Worm (Caenorhabditis elegans) whole organism, mixed stage, embryonic: Measurements from ENCODE around the gene act-5.

Experiments used
- hlh-1 ChIP-seq: fragments of 150-350 bp; optimal IDR thresholded peaks from 2 replicates; lab custom pipeline; 2014; ENCODE audit warnings: missing biosample characterization, missing genetic modification reagents, missing genetic modification characterization
- nhr-237 ChIP-seq: fragments of 150-350 bp; optimal IDR thresholded peaks from 2 replicates; lab custom pipeline; 2014; ENCODE audit warnings: missing biosample characterization, missing genetic modification characterization
- nhr-28 ChIP-seq: fragments of 150-350 bp; optimal IDR thresholded peaks from 2 replicates; lab custom pipeline; 2014; ENCODE audit warnings: missing biosample characterization, missing genetic modification characterization

DNA sequence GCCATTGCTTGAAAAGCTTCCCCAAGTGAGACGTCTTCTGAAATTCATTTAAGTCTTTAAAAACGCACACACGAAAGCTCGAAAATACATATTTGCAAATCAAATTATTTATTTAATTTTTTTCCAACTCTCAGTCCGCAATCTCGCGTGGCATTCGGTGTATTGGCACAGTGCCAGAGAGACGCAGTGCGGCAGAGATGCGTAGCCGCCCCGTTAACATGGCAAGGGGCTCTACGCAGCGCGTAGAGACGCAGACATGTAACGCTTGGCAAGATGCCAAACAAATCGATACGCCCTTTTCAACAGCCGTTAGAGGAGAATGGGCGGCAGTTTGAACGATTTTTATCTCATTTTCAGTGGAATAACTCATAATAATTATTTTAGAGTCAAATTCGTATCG is 37.7 kb upstream of the act-5 start, which contains the start of the genes drr-2 and set-16:
- TF ChIP-seq nhr-237 (tag; lab: Kevin White, UChicago) (peak; percentile 98), nhr-28 (peak; percentile 21), hlh-1 (tag; lab: Kevin White, UChicago) (peak; percentile 83)
